Worm (Caenorhabditis elegans): Measurements from ENCODE around the gene C05E4.12.

ce11 chrV:741820-742219, 20.0 kb downstream of the C05E4.12 start, which contains the start of gene C05E4.7:
- no peak for TF ChIP-seq repo-1 (tag; optimal IDR thresholded peaks at IDR 0.05)
- TF ChIP-seq hsf-1 (GFP tag; IDR thresholded peaks at IDR 0.05): no peak
- TF ChIP-seq Y53G8AR.9 (GFP tag; conservative IDR thresholded peaks at IDR 0.05): no peak
- TF ChIP-seq pbrm-1 (GFP tag; IDR thresholded peaks at IDR 0.05): no peak
- no peak for TF ChIP-seq nfyb-1 (GFP tag; IDR thresholded peaks at IDR 0.05)
- no peak for TF ChIP-seq attf-6 (GFP tag; IDR thresholded peaks at IDR 0.05)
